Fruit fly (Drosophila melanogaster) whole organism, prepupa: Measurements from ENCODE around the gene Gr77a.
A peak's percentile ranks its signal among the peaks of the same experiment; 100 is the strongest.

Experiments used
- Blimp-1 ChIP-seq: fragments of 200-800 bp; sonication (Bioruptor generic); optimal IDR thresholded peaks from 3 replicates; lab custom pipeline; 2017; ENCODE audit warnings: missing biosample characterization, missing genetic modification characterization, mild to moderate bottlenecking, moderate library complexity, missing genetic modification reagents
- CG11762 ChIP-seq: fragments of 200-800 bp; sonication (Bioruptor generic); optimal IDR thresholded peaks from 3 replicates; lab custom pipeline; 2016; ENCODE audit warnings: missing biosample characterization, missing genetic modification characterization; ENCODE audit not compliant: insufficient read depth
- CG15336 ChIP-seq: fragments of 200-800 bp; sonication (Bioruptor generic); IDR thresholded peaks from 2 replicates; pipeline ENCODE4 v1.3.6; 2022; ENCODE audit warnings: missing biosample characterization, missing genetic modification characterization
- CG1621 ChIP-seq: fragments of 200-800 bp; sonication (Bioruptor generic); optimal IDR thresholded peaks from 3 replicates; lab custom pipeline; 2018; ENCODE audit warnings: missing biosample characterization, mild to moderate bottlenecking, missing genetic modification characterization
- CG16779 ChIP-seq: fragments of 200-800 bp; sonication (Bioruptor generic); optimal IDR thresholded peaks from 3 replicates; lab custom pipeline; 2017; ENCODE audit warnings: missing biosample characterization, mild to moderate bottlenecking, missing genetic modification characterization
- CG3032 ChIP-seq: fragments of 200-800 bp; optimal IDR thresholded peaks from 2 replicates; lab custom pipeline; 2019; ENCODE audit warnings: missing biosample characterization, mild to moderate bottlenecking, missing genetic modification characterization, moderate library complexity
- CG31627 ChIP-seq: fragments of 200-800 bp; sonication (Bioruptor generic); optimal IDR thresholded peaks from 3 replicates; lab custom pipeline; 2016; ENCODE audit warnings: missing biosample characterization, missing genetic modification characterization
- CG34406 ChIP-seq: fragments of 200-800 bp; sonication (Bioruptor generic); optimal IDR thresholded peaks from 3 replicates; lab custom pipeline; 2016; ENCODE audit warnings: missing biosample characterization, missing genetic modification characterization
- CG3919 ChIP-seq: fragments of 200-800 bp; sonication (Bioruptor generic); optimal IDR thresholded peaks from 3 replicates; lab custom pipeline; 2016; ENCODE audit warnings: missing biosample characterization, missing genetic modification characterization
- CG4318 ChIP-seq: fragments of 200-800 bp; sonication (Bioruptor generic); optimal IDR thresholded peaks from 3 replicates; lab custom pipeline; 2017; ENCODE audit warnings: missing biosample characterization, mild to moderate bottlenecking, missing genetic modification characterization
- CG6792 ChIP-seq: fragments of 200-800 bp; sonication (Bioruptor generic); optimal IDR thresholded peaks from 3 replicates; lab custom pipeline; 2016; ENCODE audit warnings: missing biosample characterization, missing genetic modification characterization
- CG6808 ChIP-seq: fragments of 200-800 bp; sonication (Bioruptor generic); optimal IDR thresholded peaks from 3 replicates; lab custom pipeline; 2017; ENCODE audit warnings: missing biosample characterization, missing genetic modification characterization, mild to moderate bottlenecking, moderate library complexity, missing genetic modification reagents
- CG6854 ChIP-seq: fragments of 200-800 bp; sonication (Bioruptor generic); optimal IDR thresholded peaks from 2 replicates; lab custom pipeline; 2017; ENCODE audit warnings: missing biosample characterization, mild to moderate bottlenecking, missing genetic modification characterization
- CG7368 ChIP-seq: fragments of 200-800 bp; sonication (Bioruptor generic); optimal IDR thresholded peaks from 3 replicates; lab custom pipeline; 2016; ENCODE audit warnings: missing biosample characterization, missing genetic modification characterization
- CG8119 ChIP-seq: fragments of 200-800 bp; sonication (Bioruptor generic); IDR thresholded peaks from 3 replicates; pipeline ENCODE4 v1.3.6; 2022; ENCODE audit warnings: missing biosample characterization, missing genetic modification characterization
- CG8319 ChIP-seq: fragments of 200-800 bp; sonication (Bioruptor generic); optimal IDR thresholded peaks from 3 replicates; lab custom pipeline; 2016; ENCODE audit warnings: missing biosample characterization, missing genetic modification characterization
- CG8632 ChIP-seq: fragments of 200-800 bp; sonication (Bioruptor generic); optimal IDR thresholded peaks from 3 replicates; lab custom pipeline; 2016; ENCODE audit warnings: missing biosample characterization, missing genetic modification characterization
- Eip78C ChIP-seq: fragments of 200-800 bp; sonication (Bioruptor generic); peaks from one replicate; lab custom pipeline; 2016; ENCODE audit warnings: missing biosample characterization, missing genetic modification characterization
- Eip93F ChIP-seq: fragments of 200-800 bp; sonication (Bioruptor generic); optimal IDR thresholded peaks from 2 replicates; lab custom pipeline; 2016; ENCODE audit warnings: missing biosample characterization, mild to moderate bottlenecking, missing genetic modification characterization
- Ets96B ChIP-seq: fragments of 200-800 bp; optimal IDR thresholded peaks from 2 replicates; lab custom pipeline; 2019; ENCODE audit warnings: missing biosample characterization, mild to moderate bottlenecking, missing genetic modification characterization, moderate library complexity
- Hr38 ChIP-seq: sonication (Bioruptor generic); optimal IDR thresholded peaks from 2 replicates; lab custom pipeline; 2016; ENCODE audit warnings: missing biosample characterization, missing genetic modification characterization
- Hr39 ChIP-seq: fragments of 200-800 bp; sonication (Bioruptor generic); optimal IDR thresholded peaks from 2 replicates; lab custom pipeline; 2016; ENCODE audit warnings: missing biosample characterization, missing genetic modification characterization
- Hr4 ChIP-seq: fragments of 200-800 bp; sonication (Bioruptor generic); optimal IDR thresholded peaks from 3 replicates; lab custom pipeline; 2016; ENCODE audit warnings: missing biosample characterization, missing genetic modification characterization
- Lpt ChIP-seq: fragments of 200-800 bp; sonication (Bioruptor generic); optimal IDR thresholded peaks from 3 replicates; lab custom pipeline; 2016; ENCODE audit warnings: missing biosample characterization, missing genetic modification characterization
- Met ChIP-seq: fragments of 200-800 bp; sonication (Bioruptor generic); optimal IDR thresholded peaks from 3 replicates; lab custom pipeline; 2016; ENCODE audit warnings: missing biosample characterization, missing genetic modification characterization
- Smox ChIP-seq: fragments of 200-800 bp; sonication (Bioruptor generic); optimal IDR thresholded peaks from 3 replicates; lab custom pipeline; 2016; ENCODE audit warnings: missing biosample characterization, missing genetic modification characterization
- Sox102F ChIP-seq: fragments of 200-800 bp; sonication (Bioruptor generic); optimal IDR thresholded peaks from 2 replicates; lab custom pipeline; 2016; ENCODE audit warnings: missing biosample characterization, mild to moderate bottlenecking, missing genetic modification characterization
- Sox14 ChIP-seq: fragments of 200-800 bp; sonication (Bioruptor generic); optimal IDR thresholded peaks from 3 replicates; lab custom pipeline; 2016; ENCODE audit warnings: missing biosample characterization, missing genetic modification characterization
- achi ChIP-seq: fragments of 200-800 bp; sonication (Bioruptor generic); optimal IDR thresholded peaks from 3 replicates; lab custom pipeline; 2016; ENCODE audit warnings: missing biosample characterization, missing genetic modification characterization
- dac ChIP-seq: fragments of 200-800 bp; sonication (Bioruptor generic); optimal IDR thresholded peaks from 2 replicates; lab custom pipeline; 2017; ENCODE audit warnings: missing biosample characterization, mild to moderate bottlenecking, missing genetic modification characterization
- dsx ChIP-seq: fragments of 200-800 bp; optimal IDR thresholded peaks from 3 replicates; lab custom pipeline; 2019; ENCODE audit warnings: missing biosample characterization, mild to moderate bottlenecking, missing genetic modification characterization, moderate library complexity; ENCODE audit not compliant: poor library complexity, severe bottlenecking
- esn ChIP-seq: fragments of 200-800 bp; sonication (Bioruptor generic); optimal IDR thresholded peaks from 2 replicates; lab custom pipeline; 2016; ENCODE audit warnings: missing biosample characterization, mild to moderate bottlenecking, missing genetic modification characterization, moderate library complexity
- fd59A ChIP-seq: fragments of 200-800 bp; sonication (Bioruptor generic); optimal IDR thresholded peaks from 2 replicates; lab custom pipeline; 2017; ENCODE audit warnings: missing biosample characterization, mild to moderate bottlenecking, missing genetic modification characterization, missing genetic modification reagents
- fkh ChIP-seq: fragments of 200-800 bp; sonication (Bioruptor generic); optimal IDR thresholded peaks from 3 replicates; lab custom pipeline; 2017; ENCODE audit warnings: missing biosample characterization, mild to moderate bottlenecking, missing genetic modification characterization, moderate library complexity
- net ChIP-seq: fragments of 200-800 bp; sonication (Bioruptor generic); optimal IDR thresholded peaks from 3 replicates; lab custom pipeline; 2016; ENCODE audit warnings: missing biosample characterization, missing genetic modification characterization
- pdm3 ChIP-seq: fragments of 200-800 bp; sonication (Bioruptor generic); optimal IDR thresholded peaks from 3 replicates; lab custom pipeline; 2016; ENCODE audit warnings: missing biosample characterization, missing genetic modification characterization
- spab ChIP-seq: fragments of 200-800 bp; sonication (Bioruptor generic); optimal IDR thresholded peaks from 2 replicates; lab custom pipeline; 2017; ENCODE audit warnings: missing biosample characterization, mild to moderate bottlenecking, missing genetic modification characterization, missing genetic modification reagents
- ss ChIP-seq, 2 experiments: fragments of 200-800 bp; sonication (Bioruptor generic); optimal IDR thresholded peaks; 2 replicates in 1 of 2; 3 replicates in 1 of 2; lab custom pipeline; 2017 to 2018; ENCODE audit warnings: mild to moderate bottlenecking in 2 of 2, missing biosample characterization in 2 of 2, missing genetic modification characterization in 2 of 2, moderate library complexity in 1 of 2
- svp ChIP-seq: fragments of 200-800 bp; sonication (Bioruptor generic); peaks from one replicate; lab custom pipeline; 2016; ENCODE audit warnings: missing biosample characterization, missing genetic modification characterization
- topi ChIP-seq: fragments of 200-800 bp; sonication (Bioruptor generic); optimal IDR thresholded peaks from 3 replicates; lab custom pipeline; 2016; ENCODE audit warnings: missing biosample characterization, missing genetic modification characterization

The Gr77a gene

dm6 chr3L:20778224-20779063 is 39.2 kb upstream of the Gr77a start, which contains the start of the genes Pex16 and Pex14 (continued):
- TF ChIP-seq esn (peak; percentile 81), Sox102F (no peak), Lpt (peak; percentile 41), CG1621 (tag; lab: Kevin White, UChicago) (no peak), CG4318 (no peak), Met (GFP tag; lab: Kevin White, UChicago) (no peak), spab (no peak), dsx (GFP tag; lab: Kevin White, UChicago) (peak; percentile 48), Hr38 (GFP tag; lab: Kevin White, UChicago) (no peak), CG31627 (GFP tag; lab: Kevin White, UChicago) (peak; percentile 86), CG6792 (GFP tag; lab: Kevin White, UChicago) (peak; percentile 61), svp (GFP tag; lab: Kevin White, UChicago) (peak; percentile 91), CG15336 (peak; percentile 59), ss (GFP tag; optimal IDR thresholded peaks at IDR 0.05; lab: Kevin White, UChicago) (peak; percentile 22 to 38), fkh (GFP tag; lab: Kevin White, UChicago) (peak; percentile 27), CG6854 (GFP tag; lab: Kevin White, UChicago) (no peak), CG6808 (GFP tag; lab: Kevin White, UChicago) (no peak), CG3919 (GFP tag; lab: Kevin White, UChicago) (peak; percentile 75), Ets96B (tag; lab: Kevin White, UChicago) (peak; percentile 37), CG16779 (tag; lab: Kevin White, UChicago) (peak; percentile 12), CG8319 (peak; percentile 57), achi (peak; percentile 55), CG7368 (GFP tag; lab: Kevin White, UChicago) (peak; percentile 38), Hr39 (GFP tag; lab: Kevin White, UChicago) (peak; percentile 87)

dm6 chr3L:20777496-20777895 is 38.3 kb upstream of the Gr77a start:
- TF ChIP-seq CG6792 (GFP tag; lab: Kevin White, UChicago), result no peak
- no peak for TF ChIP-seq spab
- TF ChIP-seq, all 60 proteins: peak for 0

- TF ChIP-seq Ets96B (tag; lab: Kevin White, UChicago) (no peak), svp (GFP tag; lab: Kevin White, UChicago) (peak; percentile 94)
Measured at dm6 chr3L:20772647-20773015, 33.4 kb upstream of the Gr77a start.

- TF ChIP-seq CG4318 (no peak), Hr39 (GFP tag; lab: Kevin White, UChicago) (peak; percentile 81), CG11762 (GFP tag; lab: Kevin White, UChicago) (peak; percentile 70), Lpt (peak; percentile 56), spab (peak; percentile 65), CG6792 (GFP tag; lab: Kevin White, UChicago) (peak; percentile 81), net (peak; percentile 90), svp (GFP tag; lab: Kevin White, UChicago) (peak; percentile 91), esn (peak; percentile 86), CG6808 (GFP tag; lab: Kevin White, UChicago) (peak; percentile 63), achi (peak; percentile 83), CG8632 (GFP tag; lab: Kevin White, UChicago) (peak; percentile 78), CG1621 (tag; lab: Kevin White, UChicago) (peak; percentile 76), dac (GFP tag; lab: Kevin White, UChicago) (peak; percentile 37), CG34406 (GFP tag; lab: Kevin White, UChicago) (peak; percentile 65), Eip78C (peak; percentile 97), topi (GFP tag; lab: Kevin White, UChicago) (peak; percentile 87), fd59A (peak; percentile 53), Blimp-1 (GFP tag; lab: Kevin White, UChicago) (no peak), Smox (GFP tag; lab: Kevin White, UChicago) (peak; percentile 83), Ets96B (tag; lab: Kevin White, UChicago) (peak; percentile 79), ss (GFP tag; optimal IDR thresholded peaks at IDR 0.05; lab: Kevin White, UChicago) (peak; percentile 30 to 63), pdm3 (GFP tag; lab: Kevin White, UChicago) (peak; percentile 86), CG3032 (peak; percentile 72), Sox102F (peak; percentile 85), Met (GFP tag; lab: Kevin White, UChicago) (peak; percentile 87), Sox14 (GFP tag; lab: Kevin White, UChicago) (peak; percentile 84), CG8119 (GFP tag; lab: Robert Waterston, UW) (peak; percentile 91), Eip93F (GFP tag; lab: Kevin White, UChicago) (peak; percentile 45), Hr4 (GFP tag; lab: Kevin White, UChicago) (peak; percentile 86)
Measured at dm6 chr3L:20771891-20772646, 32.8 kb upstream of the Gr77a start.
